Worm (Caenorhabditis elegans) whole organism, L4 larva: ENCODE measurements around the gene K06H7.7.

Experiments used
- aly-2 ChIP-seq: sonication (generic microtip); optimal IDR thresholded peaks from 2 replicates; lab custom pipeline; 2018; ENCODE audit warnings: missing biosample characterization, missing genetic modification characterization
- fkh-10 ChIP-seq: fragments of 150-350 bp; optimal IDR thresholded peaks from 2 replicates; lab custom pipeline; 2014; ENCODE audit warnings: missing biosample characterization, missing genetic modification reagents, missing genetic modification characterization
- mdl-1 ChIP-seq, 2 experiments: fragments of 150-350 bp in 1 of 2; sonication (generic microtip) in 1 of 2; optimal IDR thresholded peaks; 2 replicates each; lab custom pipeline; 2014 to 2017; ENCODE audit warnings: missing biosample characterization in 2 of 2, missing genetic modification characterization in 2 of 2
- mes-2 ChIP-seq: sonication (generic microtip); optimal IDR thresholded peaks from 2 replicates; lab custom pipeline; 2016; ENCODE audit warnings: missing genotype, mild to moderate bottlenecking, missing genetic modification characterization, missing compliant biosample characterization; ENCODE audit not compliant: poor library complexity, severe bottlenecking
- skn-1 ChIP-seq: fragments of 150-350 bp; optimal IDR thresholded peaks from 2 replicates; lab custom pipeline; 2014; ENCODE audit warnings: missing biosample characterization, missing genetic modification characterization
- unc-130 ChIP-seq: sonication (generic microtip); optimal IDR thresholded peaks from 2 replicates; lab custom pipeline; 2016; ENCODE audit warnings: missing genetic modification reagents, missing genetic modification characterization, missing compliant biosample characterization
- ztf-11 ChIP-seq: fragments of 150-350 bp; optimal IDR thresholded peaks from 2 replicates; lab custom pipeline; 2014; ENCODE audit warnings: missing biosample characterization, missing genetic modification characterization

ce11 chrIII:8105771-8106170, 20.5 kb upstream of the K06H7.7 start:
- TF ChIP-seq fkh-10 (no peak), aly-2 (tag; lab: Kevin White, UChicago) (no peak), ztf-11 (tag; lab: Kevin White, UChicago) (no peak), unc-130 (GFP tag; lab: Kevin White, UChicago) (no peak), mes-2 (tag; lab: Kevin White, UChicago) (no peak), skn-1 (no peak), mdl-1 (tag; optimal IDR thresholded peaks at IDR 0.05; lab: Kevin White, UChicago) (no peak)
